Worm (Caenorhabditis elegans) whole organism, mixed stage, embryonic: Measurements from ENCODE around the gene srw-84.

Source experiments
- bed-3 ChIP-seq: fragments of 200-800 bp; sonication (Bioruptor generic); optimal IDR thresholded peaks from 3 replicates; lab custom pipeline; 2018; ENCODE audit warnings: mild to moderate bottlenecking, missing genetic modification characterization, moderate library complexity, missing compliant biosample characterization
- blmp-1 ChIP-seq: fragments of 150-350 bp; optimal IDR thresholded peaks from 2 replicates; lab custom pipeline; 2014; ENCODE audit warnings: missing biosample characterization, missing genetic modification characterization
- ceh-39 ChIP-seq: fragments of 150-350 bp; optimal IDR thresholded peaks from 2 replicates; lab custom pipeline; 2014; ENCODE audit warnings: missing biosample characterization, missing genetic modification characterization
- ceh-43 ChIP-seq: fragments of 200-800 bp; sonication (Bioruptor generic); optimal IDR thresholded peaks from 2 replicates; lab custom pipeline; 2018; ENCODE audit warnings: mild to moderate bottlenecking, missing genetic modification characterization, moderate library complexity, missing compliant biosample characterization
- ceh-83 ChIP-seq: fragments of 200-800 bp; sonication (Bioruptor generic); optimal IDR thresholded peaks from 2 replicates; lab custom pipeline; 2018; ENCODE audit warnings: mild to moderate bottlenecking, missing genetic modification characterization, missing compliant biosample characterization
- ces-1 ChIP-seq: fragments of 150-350 bp; optimal IDR thresholded peaks from 2 replicates; lab custom pipeline; 2014; ENCODE audit warnings: missing biosample characterization, missing genetic modification reagents, missing genetic modification characterization
- cnd-1 ChIP-seq: fragments of 200-800 bp; sonication (Bioruptor generic); optimal IDR thresholded peaks from 2 replicates; lab custom pipeline; 2018; ENCODE audit warnings: mild to moderate bottlenecking, missing genetic modification characterization, missing compliant biosample characterization
- drap-1 ChIP-seq: fragments of 200-800 bp; sonication (Bioruptor generic); optimal IDR thresholded peaks from 3 replicates; lab custom pipeline; 2018; ENCODE audit warnings: mild to moderate bottlenecking, missing genetic modification characterization, missing compliant biosample characterization
- elt-1 ChIP-seq: sonication (generic microtip); optimal IDR thresholded peaks from 2 replicates; lab custom pipeline; 2017; ENCODE audit warnings: missing genetic modification characterization, mild to moderate bottlenecking, missing compliant biosample characterization, antibody characterized with exemption, moderate library complexity, borderline replicate concordance; ENCODE audit not compliant: insufficient read depth
- elt-3 ChIP-seq: fragments of 150-350 bp; optimal IDR thresholded peaks from 2 replicates; lab custom pipeline; 2014; ENCODE audit warnings: missing biosample characterization, missing genetic modification characterization
- flh-1 ChIP-seq: fragments of 200-800 bp; sonication (Bioruptor generic); optimal IDR thresholded peaks from 2 replicates; lab custom pipeline; 2018; ENCODE audit warnings: mild to moderate bottlenecking, missing genetic modification characterization, moderate library complexity, missing compliant biosample characterization
- ham-2 ChIP-seq: fragments of 200-800 bp; sonication (Bioruptor generic); optimal IDR thresholded peaks from 2 replicates; lab custom pipeline; 2018; ENCODE audit warnings: mild to moderate bottlenecking, missing genetic modification characterization, missing compliant biosample characterization
- lin-13 ChIP-seq: fragments of 150-350 bp; optimal IDR thresholded peaks from 2 replicates; lab custom pipeline; 2014; ENCODE audit warnings: missing biosample characterization, missing genetic modification characterization
- lin-32 ChIP-seq: fragments of 200-800 bp; sonication (Bioruptor generic); optimal IDR thresholded peaks from 2 replicates; lab custom pipeline; 2018; ENCODE audit warnings: mild to moderate bottlenecking, missing genetic modification characterization, missing compliant biosample characterization
- lsy-2 ChIP-seq: fragments of 150-350 bp; optimal IDR thresholded peaks from 2 replicates; lab custom pipeline; 2014; ENCODE audit warnings: missing biosample characterization, missing genetic modification characterization
- mab-5 ChIP-seq: fragments of 150-350 bp; optimal IDR thresholded peaks from 2 replicates; lab custom pipeline; 2014; ENCODE audit warnings: missing biosample characterization, missing genetic modification characterization
- mls-2 ChIP-seq: sonication (generic microtip); optimal IDR thresholded peaks from 2 replicates; lab custom pipeline; 2016; ENCODE audit warnings: mild to moderate bottlenecking, missing genetic modification characterization, moderate library complexity, missing compliant biosample characterization
- nhr-12 ChIP-seq: fragments of 150-350 bp; optimal IDR thresholded peaks from 2 replicates; lab custom pipeline; 2014; ENCODE audit warnings: missing biosample characterization, missing genetic modification characterization
- nhr-2 ChIP-seq: fragments of 150-350 bp; optimal IDR thresholded peaks from 2 replicates; lab custom pipeline; 2014; ENCODE audit warnings: missing biosample characterization, missing genetic modification characterization
- nhr-237 ChIP-seq: fragments of 150-350 bp; optimal IDR thresholded peaks from 2 replicates; lab custom pipeline; 2014; ENCODE audit warnings: missing biosample characterization, missing genetic modification characterization
- nhr-28 ChIP-seq: fragments of 150-350 bp; optimal IDR thresholded peaks from 2 replicates; lab custom pipeline; 2014; ENCODE audit warnings: missing biosample characterization, missing genetic modification characterization
- nhr-76 ChIP-seq: sonication (generic microtip); optimal IDR thresholded peaks from 2 replicates; lab custom pipeline; 2017; ENCODE audit warnings: missing biosample characterization, missing genetic modification characterization
- pha-4 ChIP-seq: fragments of 150-350 bp; optimal IDR thresholded peaks from 2 replicates; lab custom pipeline; 2018; ENCODE audit warnings: missing biosample characterization, missing genetic modification reagents, missing genetic modification characterization
- snpc-4 ChIP-seq: fragments of 150-350 bp; optimal IDR thresholded peaks from 2 replicates; lab custom pipeline; 2014; ENCODE audit warnings: missing biosample characterization, missing genetic modification characterization
- sptf-1 ChIP-seq: sonication (generic microtip); optimal IDR thresholded peaks from 2 replicates; lab custom pipeline; 2017; ENCODE audit warnings: mild to moderate bottlenecking, missing genetic modification characterization, moderate library complexity, missing compliant biosample characterization
- tbx-8 ChIP-seq: fragments of 200-800 bp; sonication (Bioruptor generic); optimal IDR thresholded peaks from 2 replicates; lab custom pipeline; 2018; ENCODE audit warnings: mild to moderate bottlenecking, missing genetic modification characterization, moderate library complexity, missing compliant biosample characterization
- unc-120 ChIP-seq: sonication (generic microtip); optimal IDR thresholded peaks from 2 replicates; lab custom pipeline; 2017; ENCODE audit warnings: missing genetic modification characterization, missing compliant biosample characterization; ENCODE audit not compliant: poor library complexity, severe bottlenecking
- unc-39 ChIP-seq: fragments of 150-350 bp; optimal IDR thresholded peaks from 2 replicates; lab custom pipeline; 2014; ENCODE audit warnings: missing biosample characterization, missing genetic modification characterization
- zip-8 ChIP-seq: fragments of 150-350 bp; optimal IDR thresholded peaks from 2 replicates; lab custom pipeline; 2014; ENCODE audit warnings: missing biosample characterization, missing genetic modification characterization

The srw-84 gene

DNA sequence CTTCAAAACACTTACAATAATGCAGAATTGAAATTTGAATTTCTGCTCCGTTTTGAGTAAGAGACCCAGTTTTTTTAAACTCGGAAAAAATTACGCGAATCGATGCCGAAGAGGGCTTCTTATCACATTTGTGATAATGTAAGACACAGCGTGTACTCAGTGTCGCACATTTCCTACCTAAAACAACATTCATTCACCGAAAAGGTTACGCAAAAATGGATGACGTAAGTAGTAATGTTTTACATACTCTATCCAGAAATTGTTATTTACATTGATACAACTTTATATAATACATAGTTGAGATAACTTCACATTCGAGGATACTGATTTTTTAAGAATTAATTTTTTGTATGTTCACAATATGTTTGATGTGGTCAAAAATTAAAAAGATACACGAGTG lies 35.4 kb downstream of the srw-84 start, which contains the start of the genes C25F9.4 and C25F9.9:
Gene C25F9.4 (minus strand): TSS at position 101 of the 400 bp plus-strand sequence.
Gene C25F9.9 (plus strand): TSS at position 137 of the 400 bp plus-strand sequence.
- no peak for TF ChIP-seq nhr-76 (tag; lab: Kevin White, UChicago)

DNA sequence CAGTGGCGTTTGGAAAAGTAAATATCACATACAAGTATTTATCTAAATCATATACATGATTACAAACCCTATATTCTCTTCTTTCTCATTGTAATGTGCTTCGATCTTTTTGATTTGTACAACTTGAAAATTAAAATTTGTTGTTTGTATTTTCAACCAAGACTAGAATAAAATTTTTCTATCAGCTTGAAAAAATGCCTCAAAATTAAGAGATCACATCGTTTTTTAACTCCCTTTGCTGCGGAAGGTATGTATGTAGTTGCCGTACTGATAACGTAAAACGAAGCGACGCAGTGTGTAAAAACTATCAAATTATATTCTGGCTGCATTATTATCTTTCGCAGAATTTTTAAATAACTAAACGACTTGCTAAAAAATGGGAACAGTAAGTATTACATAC lies 36.8 kb downstream of the srw-84 start, which contains the start of gene C25F9.15:
Gene C25F9.15 (plus strand): TSS at position 301 of the 400 bp plus-strand sequence.
- TF ChIP-seq snpc-4 (tag; lab: Kevin White, UChicago) (no peak), bed-3 (GFP tag; lab: Kevin White, UChicago) (no peak), elt-1 (tag; lab: Kevin White, UChicago) (no peak), nhr-76 (tag; lab: Kevin White, UChicago) (no peak), tbx-8 (GFP tag; lab: Kevin White, UChicago) (no peak), zip-8 (tag; lab: Kevin White, UChicago) (no peak), ces-1 (GFP tag; lab: Kevin White, UChicago) (no peak), pha-4 (tag; lab: Kevin White, UChicago) (no peak), nhr-28 (no peak), ceh-83 (GFP tag; lab: Kevin White, UChicago) (no peak), nhr-12 (tag; lab: Kevin White, UChicago) (no peak), flh-1 (GFP tag; lab: Kevin White, UChicago) (no peak), ham-2 (no peak), cnd-1 (tag; lab: Kevin White, UChicago) (no peak), ceh-39 (tag; lab: Kevin White, UChicago) (no peak)

- TF ChIP-seq zip-8 (tag; lab: Kevin White, UChicago) (peak; percentile 99), bed-3 (GFP tag; lab: Kevin White, UChicago) (no peak), nhr-12 (tag; lab: Kevin White, UChicago) (no peak), lsy-2 (no peak)
- TF ChIP-seq, all 35 proteins: peak for 1
These were observed 40.1 kb downstream of the srw-84 start, which contains the start of gene C25F9.2 for ce11 chrV:19421131-19421530. Gene C25F9.2, plus strand, starts transcription at chrV:19421471.

DNA sequence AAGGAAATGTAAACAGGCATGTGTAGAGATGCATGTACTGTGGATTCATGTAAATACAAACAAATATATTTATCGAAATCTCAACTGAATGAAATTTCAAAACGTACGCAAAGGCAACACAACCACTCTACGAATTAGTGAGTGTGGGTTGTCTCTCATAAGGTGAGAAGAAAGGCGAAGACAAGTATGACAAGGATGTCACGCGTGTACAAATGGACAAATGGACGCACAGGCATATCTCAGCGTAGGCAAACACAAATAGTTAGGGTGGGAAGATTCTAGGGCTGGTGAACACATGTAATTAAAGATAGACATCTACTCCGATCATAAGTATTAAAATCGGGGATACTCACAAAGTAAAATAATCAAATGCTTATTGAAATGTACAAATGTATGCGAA lies 47.0 kb downstream of the srw-84 start:
- TF ChIP-seq pha-4 (tag; lab: Kevin White, UChicago) (no peak), nhr-237 (tag; lab: Kevin White, UChicago) (no peak), nhr-12 (tag; lab: Kevin White, UChicago) (no peak), ceh-39 (tag; lab: Kevin White, UChicago) (no peak), unc-120 (tag; lab: Kevin White, UChicago) (no peak), lin-13 (tag; lab: Kevin White, UChicago) (no peak), drap-1 (GFP tag; lab: Kevin White, UChicago) (no peak), unc-39 (tag; lab: Kevin White, UChicago) (no peak), lin-32 (GFP tag; lab: Kevin White, UChicago) (no peak), ham-2 (no peak), mab-5 (tag; lab: Kevin White, UChicago) (no peak), ceh-43 (no peak), elt-1 (tag; lab: Kevin White, UChicago) (no peak), bed-3 (GFP tag; lab: Kevin White, UChicago) (no peak), cnd-1 (tag; lab: Kevin White, UChicago) (no peak), mls-2 (tag; lab: Kevin White, UChicago) (no peak), nhr-2 (tag; lab: Kevin White, UChicago) (no peak), elt-3 (tag; lab: Kevin White, UChicago) (no peak), sptf-1 (tag; lab: Kevin White, UChicago) (no peak)

- TF ChIP-seq elt-1 (tag; lab: Kevin White, UChicago) (peak; percentile 60), blmp-1 (no peak), ham-2 (peak; percentile 71)
These were observed 47.9 kb downstream of the srw-84 start for ce11 chrV:19428936-19429335.

- peak; percentile 98 for TF ChIP-seq elt-1 (tag; lab: Kevin White, UChicago)
- no peak for TF ChIP-seq nhr-237 (tag; lab: Kevin White, UChicago)
- TF ChIP-seq ham-2: peak; percentile 94
- TF ChIP-seq, all 35 proteins: peak for 2
These were observed 48.5 kb downstream of the srw-84 start for ce11 chrV:19429605-19430004.
